Fruit fly (Drosophila melanogaster): ENCODE measurements around the gene CG42394.

Gene CG42394

DNA sequence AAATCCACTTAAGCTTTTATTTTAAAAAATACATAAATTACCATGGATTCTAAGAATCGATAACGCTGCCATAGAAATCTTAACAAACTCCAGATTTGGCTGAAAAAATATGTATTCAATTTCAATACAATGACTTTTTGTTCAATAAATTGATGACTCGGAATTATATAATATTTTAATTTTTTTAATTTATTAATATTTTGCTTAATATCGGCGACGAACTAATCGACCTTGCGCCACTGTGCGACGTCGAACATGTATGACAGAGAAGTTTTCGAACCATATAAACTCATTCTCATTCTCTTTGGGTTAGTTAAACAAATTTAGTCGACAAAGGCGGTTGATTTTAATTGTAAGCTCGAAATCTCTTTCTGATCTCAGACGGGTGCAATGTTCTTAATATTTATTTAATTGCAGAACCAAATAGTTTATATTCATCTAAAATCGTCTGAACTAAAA lies at the start of gene CG42394:
CG42394 (plus strand) TSS at position 311 of the 459 bp plus-strand sequence.
- TF ChIP-seq fd96Ca (GFP tag; IDR thresholded peaks at IDR 0.05) (peak; percentile 88; the same call in 2 of the 3 replicates), CG8159 (tag; optimal IDR thresholded peaks at IDR 0.05) (peak; percentile 97), Snoo (tag; optimal IDR thresholded peaks at IDR 0.05) (peak; percentile 95), CG12605 (GFP tag; IDR thresholded peaks at IDR 0.05) (peak; percentile 90), CG4496 (GFP tag; IDR thresholded peaks at IDR 0.05) (peak; percentile 95), CG14655 (GFP tag; optimal IDR thresholded peaks at IDR 0.05) (peak; percentile 99), Pif1B (GFP tag; optimal IDR thresholded peaks at IDR 0.05) (peak; percentile 93), CG34367 (tag; optimal IDR thresholded peaks at IDR 0.05) (peak; percentile 91), CG9948 (tag; optimal IDR thresholded peaks at IDR 0.05) (peak; percentile 98), D1 (tag; optimal IDR thresholded peaks at IDR 0.05) (peak; percentile 98), CG32121 (GFP tag; IDR thresholded peaks at IDR 0.05) (peak; percentile 95), CG13204 (GFP tag; optimal IDR thresholded peaks at IDR 0.05) (peak; percentile 62), gl (tag; optimal IDR thresholded peaks at IDR 0.05) (peak; percentile 80), Pif1A (GFP tag; optimal IDR thresholded peaks at IDR 0.05) (peak; percentile 85), CG17806 (tag; optimal IDR thresholded peaks at IDR 0.05) (peak; percentile 98), Ets98B (GFP tag; IDR thresholded peaks at IDR 0.05) (peak; percentile 94), CG8301 (tag; optimal IDR thresholded peaks at IDR 0.05) (peak; percentile 96), CG10348 (GFP tag; IDR thresholded peaks at IDR 0.05) (peak; percentile 52), EcR (GFP tag; optimal IDR thresholded peaks at IDR 0.05) (peak; percentile 76), rn (GFP tag; IDR thresholded peaks at IDR 0.05) (peak; percentile 83), CG15710 (tag; optimal IDR thresholded peaks at IDR 0.05) (peak; percentile 91)

DNA sequence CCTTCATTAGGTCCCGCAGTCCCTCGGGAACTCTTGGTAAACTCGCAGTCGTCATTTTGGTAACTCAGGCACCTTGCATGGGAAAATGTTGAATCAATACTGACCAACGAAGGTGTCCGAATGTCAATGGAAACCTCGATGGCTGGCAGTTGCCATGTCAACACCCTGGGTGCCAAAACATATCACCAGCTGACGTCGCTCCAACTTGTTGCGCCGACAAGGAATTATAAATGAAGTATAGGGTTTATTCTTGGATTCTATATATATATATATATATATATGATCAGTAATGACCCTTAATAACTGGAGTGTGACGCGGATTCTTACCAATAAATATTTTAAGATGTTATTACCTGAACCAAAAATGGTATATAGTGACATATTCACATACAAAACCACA lies 45.8 kb upstream of the CG42394 start, which contains the start of gene CG14692:
CG14692 (minus strand) TSS at position 101 of the 400 bp plus-strand sequence.
- no peak for TF ChIP-seq Pif1A (GFP tag; optimal IDR thresholded peaks at IDR 0.05)
- TF ChIP-seq D1 (tag; optimal IDR thresholded peaks at IDR 0.05), result no peak
- TF ChIP-seq CG8159 (tag; optimal IDR thresholded peaks at IDR 0.05), result no peak
- TF ChIP-seq EcR (GFP tag; optimal IDR thresholded peaks at IDR 0.05), result no peak
- TF ChIP-seq CG15710 (tag; optimal IDR thresholded peaks at IDR 0.05), result no peak
- no peak for TF ChIP-seq CG12605 (GFP tag; IDR thresholded peaks at IDR 0.05)
- TF ChIP-seq CG32121 (GFP tag; IDR thresholded peaks at IDR 0.05), result no peak
- no peak for TF ChIP-seq CG14655 (GFP tag; optimal IDR thresholded peaks at IDR 0.05)
- no peak for TF ChIP-seq Snoo (tag; optimal IDR thresholded peaks at IDR 0.05)
- no peak for TF ChIP-seq Pif1B (GFP tag; optimal IDR thresholded peaks at IDR 0.05)
- TF ChIP-seq CG9948 (tag; optimal IDR thresholded peaks at IDR 0.05), result no peak

- TF ChIP-seq CG15710 (tag; optimal IDR thresholded peaks at IDR 0.05), result no peak
- peak; percentile 27 for TF ChIP-seq D1 (tag; optimal IDR thresholded peaks at IDR 0.05)
Observed at dm6 chr3R:10815032-10815431, 34.6 kb upstream of the CG42394 start, which contains the start of the genes CG14693 and TTLL15. Gene CG14693 (minus strand): TSS chr3R:10815047. Gene TTLL15 (plus strand): TSS chr3R:10815288.

- TF ChIP-seq Pif1B (GFP tag; optimal IDR thresholded peaks at IDR 0.05) (peak; percentile 54), CG15710 (tag; optimal IDR thresholded peaks at IDR 0.05) (no peak), CG32121 (GFP tag; IDR thresholded peaks at IDR 0.05) (peak; percentile 44; the same call in 1 of the 2 replicates), fd96Ca (GFP tag; IDR thresholded peaks at IDR 0.05) (peak; percentile 54; the same call in 2 of the 3 replicates), CG13204 (GFP tag; optimal IDR thresholded peaks at IDR 0.05) (peak; percentile 25), CG4496 (GFP tag; IDR thresholded peaks at IDR 0.05) (peak; percentile 53; the same call in 2 of the 3 replicates), CG14655 (GFP tag; optimal IDR thresholded peaks at IDR 0.05) (peak; percentile 7), Pif1A (GFP tag; optimal IDR thresholded peaks at IDR 0.05) (peak; percentile 51), rn (GFP tag; IDR thresholded peaks at IDR 0.05) (no peak), CG17806 (tag; optimal IDR thresholded peaks at IDR 0.05) (no peak), CG8301 (tag; optimal IDR thresholded peaks at IDR 0.05) (peak; percentile 7), Snoo (tag; optimal IDR thresholded peaks at IDR 0.05) (peak; percentile 10), CG8159 (tag; optimal IDR thresholded peaks at IDR 0.05) (peak; percentile 19), CG10348 (GFP tag; IDR thresholded peaks at IDR 0.05) (no peak), CG9948 (tag; optimal IDR thresholded peaks at IDR 0.05) (no peak), CG12605 (GFP tag; IDR thresholded peaks at IDR 0.05) (peak; percentile 68), gl (tag; optimal IDR thresholded peaks at IDR 0.05) (no peak), D1 (tag; optimal IDR thresholded peaks at IDR 0.05) (no peak), CG34367 (tag; optimal IDR thresholded peaks at IDR 0.05) (no peak), EcR (GFP tag; optimal IDR thresholded peaks at IDR 0.05) (peak; percentile 75), Ets98B (GFP tag; IDR thresholded peaks at IDR 0.05) (peak; percentile 72)
Observed at dm6 chr3R:10826796-10827524, 22.7 kb upstream of the CG42394 start, which contains the start of gene Cad86C. Gene Cad86C (plus strand): TSS chr3R:10827079.

DNA sequence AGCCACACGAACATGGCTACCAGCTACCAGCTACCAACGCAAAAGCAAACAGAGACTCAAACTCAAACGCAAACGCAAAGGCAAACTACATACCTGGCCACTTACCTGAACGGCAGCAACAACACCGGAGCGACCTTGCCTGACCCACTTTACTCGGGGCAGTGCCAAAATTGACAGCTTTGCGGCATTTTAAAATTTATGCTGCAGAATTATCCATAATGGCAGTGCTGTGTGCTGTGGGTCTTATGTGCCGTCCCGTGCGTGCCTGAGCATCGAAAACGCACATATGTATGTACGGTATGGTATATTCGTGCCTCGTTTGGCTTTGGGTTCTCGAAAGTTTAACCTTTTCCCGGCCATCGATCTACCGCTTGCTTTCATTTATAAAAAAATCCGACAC lies 20.9 kb upstream of the CG42394 start:
- TF ChIP-seq CG13204 (GFP tag; optimal IDR thresholded peaks at IDR 0.05) (no peak), Snoo (tag; optimal IDR thresholded peaks at IDR 0.05) (no peak), CG9948 (tag; optimal IDR thresholded peaks at IDR 0.05) (no peak), CG8301 (tag; optimal IDR thresholded peaks at IDR 0.05) (no peak), CG32121 (GFP tag; IDR thresholded peaks at IDR 0.05) (no peak), CG14655 (GFP tag; optimal IDR thresholded peaks at IDR 0.05) (no peak)

- TF ChIP-seq CG15710 (tag; optimal IDR thresholded peaks at IDR 0.05), result peak; percentile 77
- TF ChIP-seq CG17806 (tag; optimal IDR thresholded peaks at IDR 0.05), result peak; percentile 72
- TF ChIP-seq Pif1A (GFP tag; optimal IDR thresholded peaks at IDR 0.05), result peak; percentile 42
- no peak for TF ChIP-seq CG32121 (GFP tag; IDR thresholded peaks at IDR 0.05)
- TF ChIP-seq rn (GFP tag; IDR thresholded peaks at IDR 0.05), result no peak
- TF ChIP-seq CG4496 (GFP tag; IDR thresholded peaks at IDR 0.05), result no peak
- TF ChIP-seq CG12605 (GFP tag; IDR thresholded peaks at IDR 0.05), result no peak
- TF ChIP-seq CG8301 (tag; optimal IDR thresholded peaks at IDR 0.05), result peak; percentile 54
- peak; percentile 70 for TF ChIP-seq CG34367 (tag; optimal IDR thresholded peaks at IDR 0.05)
- TF ChIP-seq Pif1B (GFP tag; optimal IDR thresholded peaks at IDR 0.05), result peak; percentile 14
- peak; percentile 67 for TF ChIP-seq CG14655 (GFP tag; optimal IDR thresholded peaks at IDR 0.05)
- TF ChIP-seq Ets98B (GFP tag; IDR thresholded peaks at IDR 0.05), result no peak
- TF ChIP-seq CG8159 (tag; optimal IDR thresholded peaks at IDR 0.05), result peak; percentile 80
- TF ChIP-seq fd96Ca (GFP tag; IDR thresholded peaks at IDR 0.05), result no peak
- no peak for TF ChIP-seq EcR (GFP tag; optimal IDR thresholded peaks at IDR 0.05)
- no peak for TF ChIP-seq Snoo (tag; optimal IDR thresholded peaks at IDR 0.05)
- peak; percentile 23 for TF ChIP-seq gl (tag; optimal IDR thresholded peaks at IDR 0.05)
- TF ChIP-seq CG10348 (GFP tag; IDR thresholded peaks at IDR 0.05), result no peak
- TF ChIP-seq CG13204 (GFP tag; optimal IDR thresholded peaks at IDR 0.05), result no peak
- TF ChIP-seq D1 (tag; optimal IDR thresholded peaks at IDR 0.05), result no peak
- peak; percentile 74 for TF ChIP-seq CG9948 (tag; optimal IDR thresholded peaks at IDR 0.05)
Observed at dm6 chr3R:10829746-10830145, 19.9 kb upstream of the CG42394 start.

All from whole organism, pupa.